Worm (Caenorhabditis elegans): Measurements from ENCODE around the gene F26C11.1.

DNA sequence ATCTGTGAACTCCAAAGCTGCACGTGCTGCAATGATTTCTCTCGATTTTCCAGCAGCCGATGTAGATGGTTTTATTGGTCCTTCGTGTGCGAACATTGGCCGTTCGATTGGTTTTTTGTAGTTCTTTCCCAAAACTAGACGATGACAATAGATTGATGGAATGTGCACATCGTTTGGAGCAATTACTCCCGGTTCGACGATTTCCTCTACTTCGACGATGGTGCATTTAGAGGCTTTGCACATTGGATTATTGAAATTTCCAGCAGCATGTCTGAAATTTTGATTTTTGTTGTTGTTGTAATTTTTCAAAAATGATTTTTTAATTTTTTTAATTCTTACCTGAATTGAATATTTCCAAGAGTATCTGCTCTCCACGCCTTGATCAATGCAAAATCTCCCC is 41.1 kb downstream of the F26C11.1 start:
- TF ChIP-seq T22C8.4 (GFP tag; IDR thresholded peaks at IDR 0.05) (no peak), ztf-23 (GFP tag; IDR thresholded peaks at IDR 0.05) (no peak), med-1 (GFP tag; optimal IDR thresholded peaks at IDR 0.05; ENCODE audit: insufficient read depth) (no peak), tab-1 (GFP tag; IDR thresholded peaks at IDR 0.05) (no peak)

Data from whole organism, midembryonic.